Worm (Caenorhabditis elegans): ENCODE measurements around the gene Y75B12B.3.

Gene Y75B12B.3

DNA sequence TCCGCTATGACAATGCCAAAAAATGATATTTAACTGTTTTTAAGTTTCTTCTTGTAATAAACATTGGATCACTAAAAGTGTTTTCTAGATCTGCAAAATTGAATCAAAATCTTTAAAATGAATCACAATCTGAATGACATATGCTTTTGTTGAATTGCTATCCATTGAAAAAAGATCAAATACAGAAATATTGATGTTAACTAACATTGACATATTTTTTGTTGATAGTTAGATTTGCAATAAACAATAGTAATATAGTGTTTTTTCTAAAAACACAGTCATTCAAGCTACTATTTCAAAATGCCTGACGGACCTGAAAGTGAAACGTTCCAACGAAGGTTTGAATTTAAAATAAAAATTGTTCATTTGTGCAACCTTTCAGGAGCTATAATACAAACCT, 35.4 kb downstream of the Y75B12B.3 start, which contains the start of gene T09F5.2:
TSS of gene T09F5.2 (plus strand) at position 301 of the 400 bp plus-strand sequence.
- no peak for TF ChIP-seq pax-1 (tag; optimal IDR thresholded peaks at IDR 0.05)

- TF ChIP-seq dve-1 (tag; optimal IDR thresholded peaks at IDR 0.05) (no peak), nfya-1 (tag; optimal IDR thresholded peaks at IDR 0.05) (peak; percentile 69), npax-4 (tag; optimal IDR thresholded peaks at IDR 0.05) (no peak), zip-5 (tag; optimal IDR thresholded peaks at IDR 0.05) (no peak), ceh-31 (tag; optimal IDR thresholded peaks at IDR 0.05) (no peak), pqm-1 (tag; optimal IDR thresholded peaks at IDR 0.05) (no peak), K02D7.2 (tag; optimal IDR thresholded peaks at IDR 0.05) (no peak), syd-9 (tag; optimal IDR thresholded peaks at IDR 0.05) (no peak)
These were observed 35.9 kb downstream of the Y75B12B.3 start for ce11 chrV:15150176-15150575.

- TF ChIP-seq fkh-6 (tag; optimal IDR thresholded peaks at IDR 0.05) (no peak), ceh-24 (tag; optimal IDR thresholded peaks at IDR 0.05) (no peak), rnt-1 (tag; optimal IDR thresholded peaks at IDR 0.05) (peak; percentile 5)
These were observed 37.3 kb downstream of the Y75B12B.3 start, which contains the start of gene T09F5.1 for ce11 chrV:15148800-15149199. Gene T09F5.1 (plus strand): TSS chrV:15149100.

ce11 chrV:15147776-15148175, 38.3 kb downstream of the Y75B12B.3 start, which contains the start of gene T09F5.20:
Gene T09F5.20 (minus strand): TSS chrV:15147876.
- TF ChIP-seq fax-1 (tag; optimal IDR thresholded peaks at IDR 0.05), result no peak
- TF ChIP-seq ztf-16 (tag; optimal IDR thresholded peaks at IDR 0.05), result no peak
- no peak for TF ChIP-seq ceh-24 (tag; optimal IDR thresholded peaks at IDR 0.05)
- TF ChIP-seq ahr-1 (tag; optimal IDR thresholded peaks at IDR 0.05), result no peak
- TF ChIP-seq nhr-11 (tag; optimal IDR thresholded peaks at IDR 0.05), result no peak
- TF ChIP-seq unc-86 (tag; optimal IDR thresholded peaks at IDR 0.05), result no peak
- TF ChIP-seq elt-2 (tag; optimal IDR thresholded peaks at IDR 0.05), result no peak
- TF ChIP-seq F13H6.1 (tag; optimal IDR thresholded peaks at IDR 0.05), result no peak
- TF ChIP-seq nhr-232 (tag; optimal IDR thresholded peaks at IDR 0.05), result no peak
- TF ChIP-seq ceh-45 (GFP tag; IDR thresholded peaks at IDR 0.05), result no peak
- TF ChIP-seq C08G9.2 (tag; optimal IDR thresholded peaks at IDR 0.05), result no peak
- TF ChIP-seq pros-1 (tag; optimal IDR thresholded peaks at IDR 0.05), result no peak

DNA sequence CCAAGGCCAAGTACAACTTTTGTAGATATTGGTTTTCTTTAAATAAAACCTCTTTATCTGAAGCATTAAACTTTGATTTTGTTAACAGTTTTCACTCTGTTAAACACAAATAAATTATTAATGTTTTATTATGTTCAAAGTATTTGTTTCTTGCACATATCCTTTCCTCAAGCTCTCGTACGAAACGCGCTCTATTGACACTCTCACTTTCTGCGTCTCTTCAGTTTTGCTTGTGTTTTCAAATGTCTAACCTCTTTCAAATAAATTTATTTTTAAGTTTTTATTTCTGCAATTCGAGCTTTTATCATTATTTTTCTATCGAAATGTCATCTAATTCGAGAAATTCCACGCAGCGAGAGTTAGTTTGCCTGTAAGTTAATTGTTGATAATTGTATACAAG, 42.3 kb downstream of the Y75B12B.3 start, which contains the start of gene K08F9.4:
TSS of gene K08F9.4 (plus strand) at position 222 of the 400 bp plus-strand sequence.
- TF ChIP-seq zip-5 (tag; optimal IDR thresholded peaks at IDR 0.05) (no peak), ceh-31 (tag; optimal IDR thresholded peaks at IDR 0.05) (peak; percentile 16), pax-1 (tag; optimal IDR thresholded peaks at IDR 0.05) (peak; percentile 54)

DNA sequence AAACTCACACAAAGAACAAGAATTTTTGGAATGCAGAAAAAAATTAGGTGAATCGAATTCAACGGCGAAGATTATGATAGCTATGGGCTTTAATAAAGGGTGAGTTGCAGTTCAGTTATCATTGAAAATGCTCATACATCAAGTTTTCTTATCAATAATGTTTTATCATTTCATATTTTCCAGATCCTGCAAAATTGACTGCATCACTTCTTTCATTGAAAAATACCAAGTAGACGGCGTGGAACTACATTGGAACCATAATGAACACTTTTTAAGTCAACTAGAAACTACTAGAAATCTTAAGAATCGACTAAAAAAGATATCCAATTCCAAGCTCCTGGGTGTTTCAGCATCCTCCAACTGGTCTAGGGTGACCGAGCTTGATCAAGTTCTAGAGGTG, 42.8 kb downstream of the Y75B12B.3 start, which contains the start of gene K08F9.1:
TSS of gene K08F9.1 (minus strand) at position 101 of the 400 bp plus-strand sequence.
- TF ChIP-seq pqm-1 (tag; optimal IDR thresholded peaks at IDR 0.05), result no peak
- TF ChIP-seq lin-11 (tag; optimal IDR thresholded peaks at IDR 0.05), result no peak
- TF ChIP-seq odd-2 (tag; optimal IDR thresholded peaks at IDR 0.05), result no peak
- TF ChIP-seq npax-4 (tag; optimal IDR thresholded peaks at IDR 0.05), result no peak
- TF ChIP-seq Y22D7AL.16 (tag; optimal IDR thresholded peaks at IDR 0.05), result no peak
- TF ChIP-seq unc-86 (tag; optimal IDR thresholded peaks at IDR 0.05), result no peak
- TF ChIP-seq sox-2 (GFP tag; IDR thresholded peaks at IDR 0.05), result no peak

- TF ChIP-seq ceh-34 (tag; optimal IDR thresholded peaks at IDR 0.05), result no peak
- no peak for TF ChIP-seq elt-2 (tag; optimal IDR thresholded peaks at IDR 0.05)
- TF ChIP-seq ceh-18 (tag; optimal IDR thresholded peaks at IDR 0.05), result no peak
- TF ChIP-seq nhr-11 (tag; optimal IDR thresholded peaks at IDR 0.05), result no peak
- TF ChIP-seq pat-9 (tag; optimal IDR thresholded peaks at IDR 0.05), result no peak
- TF ChIP-seq ets-4 (tag; optimal IDR thresholded peaks at IDR 0.05), result no peak
- TF ChIP-seq fax-1 (tag; optimal IDR thresholded peaks at IDR 0.05), result no peak
- TF ChIP-seq Y22D7AL.16 (tag; optimal IDR thresholded peaks at IDR 0.05), result no peak
These were observed 45.8 kb downstream of the Y75B12B.3 start, which contains the start of gene K08F9.3 for ce11 chrV:15140247-15140646. Gene K08F9.3 (plus strand): TSS chrV:15140547.

All from whole organism, late embryonic.